Worm (Caenorhabditis elegans): Measurements from ENCODE around the gene H01M10.1.

H01M10.1 gene

ce11 chrX:2588012-2588411 lies 7.6 kb upstream of the H01M10.1 start:
- peak; percentile 47 for TF ChIP-seq nhr-25 (tag; optimal IDR thresholded peaks at IDR 0.05; ENCODE audit: borderline replicate concordance, insufficient read depth)
- peak in 1 of 2 experiments; percentile 34 for TF ChIP-seq unc-62 (GFP tag; optimal IDR thresholded peaks at IDR 0.05 in 1 of 2)
- TF ChIP-seq unc-62 (tag; optimal IDR thresholded peaks at IDR 0.05), result no peak
- no peak for TF ChIP-seq nhr-41 (GFP tag; IDR thresholded peaks at IDR 0.05)

DNA sequence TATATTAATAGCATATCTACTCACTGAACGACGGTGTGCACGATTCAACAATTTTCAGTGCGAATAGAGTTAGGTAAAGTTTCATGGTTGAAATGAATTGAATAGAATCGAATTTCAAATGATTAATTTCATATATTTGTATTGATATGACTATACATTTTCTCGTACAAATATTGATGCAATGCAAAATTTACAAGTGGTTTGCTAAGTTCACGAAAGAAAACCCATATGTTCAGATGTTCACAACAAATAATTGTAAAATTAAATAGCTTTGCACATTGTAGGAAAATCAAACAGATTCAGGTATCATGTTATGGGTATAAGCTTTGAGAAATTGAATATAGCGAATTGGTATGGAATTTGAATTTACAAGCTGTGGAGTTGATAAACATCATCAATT lies 5.3 kb upstream of the H01M10.1 start, which contains the start of gene H01M10.2:
Gene H01M10.2 (minus strand): TSS at position 101 of the 400 bp plus-strand sequence.
- TF ChIP-seq lsy-2 (tag; optimal IDR thresholded peaks at IDR 0.05), result no peak
- no peak for TF ChIP-seq snpc-1.2 (GFP tag; IDR thresholded peaks at IDR 0.05)
- TF ChIP-seq F10B5.3 (tag; optimal IDR thresholded peaks at IDR 0.05), result no peak
- no peak for TF ChIP-seq dmd-8 (GFP tag; IDR thresholded peaks at IDR 0.05)
- TF ChIP-seq nhr-77 (tag; optimal IDR thresholded peaks at IDR 0.05), result no peak
- no peak for TF ChIP-seq Y75B8A.6 (GFP tag; IDR thresholded peaks at IDR 0.05)
- no peak for TF ChIP-seq madf-5 (GFP tag; IDR thresholded peaks at IDR 0.05)
- no peak for TF ChIP-seq spr-3 (GFP tag; optimal IDR thresholded peaks at IDR 0.05)
- no peak for TF ChIP-seq sdz-12 (GFP tag; optimal IDR thresholded peaks at IDR 0.05)
- no peak for TF ChIP-seq lim-7 (GFP tag; IDR thresholded peaks at IDR 0.05)
- no peak for TF ChIP-seq unc-62 (GFP tag; optimal IDR thresholded peaks at IDR 0.05 in 1 of 2)
- no peak for TF ChIP-seq unc-62 (tag; optimal IDR thresholded peaks at IDR 0.05)
- no peak for TF ChIP-seq ztf-11 (tag; optimal IDR thresholded peaks at IDR 0.05)
- TF ChIP-seq ceh-62 (tag; optimal IDR thresholded peaks at IDR 0.05), result no peak
- TF ChIP-seq F49E8.2 (tag; optimal IDR thresholded peaks at IDR 0.05; ENCODE audit: borderline replicate concordance), result no peak
- TF ChIP-seq saeg-2 (GFP tag; IDR thresholded peaks at IDR 0.05), result no peak
- TF ChIP-seq mes-2 (tag; optimal IDR thresholded peaks at IDR 0.05; ENCODE audit: poor library complexity, severe bottlenecking), result no peak
- TF ChIP-seq fos-1 (tag; optimal IDR thresholded peaks at IDR 0.05), result no peak

ce11 chrX:2583135-2583683 lies 2.8 kb upstream of the H01M10.1 start:
- TF ChIP-seq R02D3.7 (tag; optimal IDR thresholded peaks at IDR 0.05) (no peak), tag-97 (GFP tag; IDR thresholded peaks at IDR 0.05) (no peak), arid-1 (GFP tag; conservative IDR thresholded peaks at IDR 0.05) (no peak), F10B5.3 (tag; optimal IDR thresholded peaks at IDR 0.05) (no peak), nhr-6 (tag; optimal IDR thresholded peaks at IDR 0.05) (no peak), ceh-32 (tag; optimal IDR thresholded peaks at IDR 0.05; ENCODE audit: poor library complexity) (no peak), mep-1 (tag; optimal IDR thresholded peaks at IDR 0.05) (no peak), sdz-12 (GFP tag; optimal IDR thresholded peaks at IDR 0.05) (no peak), aly-2 (tag; optimal IDR thresholded peaks at IDR 0.05) (no peak), aha-1 (tag) (peak; percentile 24), mxl-3 (GFP tag; optimal IDR thresholded peaks at IDR 0.05) (peak; percentile 32), Y48G9A.11 (GFP tag; IDR thresholded peaks at IDR 0.05) (0 out of 2 replicates have a peak, but pooled peaks have one; percentile 12), ztf-7 (tag; optimal IDR thresholded peaks at IDR 0.05) (no peak), nhr-11 (tag; optimal IDR thresholded peaks at IDR 0.05) (no peak), madf-9 (GFP tag; conservative IDR thresholded peaks at IDR 0.05) (no peak), pha-4 (GFP tag; IDR thresholded peaks at IDR 0.05) (no peak), pha-4 (tag; optimal IDR thresholded peaks at IDR 0.05) (no peak), ctbp-1 (GFP tag; IDR thresholded peaks at IDR 0.05) (no peak), set-16 (GFP tag; IDR thresholded peaks at IDR 0.05) (peak; percentile 60), daf-8 (GFP tag; IDR thresholded peaks at IDR 0.05) (no peak), F37D6.2 (tag; optimal IDR thresholded peaks at IDR 0.05) (no peak), T20F7.1 (GFP tag; optimal IDR thresholded peaks at IDR 0.05) (no peak), daf-16 (GFP tag; optimal IDR thresholded peaks at IDR 0.05) (no peak), daf-16 (tag; optimal IDR thresholded peaks at IDR 0.05) (no peak), lsy-2 (tag; optimal IDR thresholded peaks at IDR 0.05) (no peak), hlh-30 (tag; optimal IDR thresholded peaks at IDR 0.05; ENCODE audit: insufficient read depth) (peak; percentile 67), snpc-1.2 (GFP tag; IDR thresholded peaks at IDR 0.05) (no peak), Y105C5A.15 (GFP tag; IDR thresholded peaks at IDR 0.05) (no peak), spr-3 (GFP tag; optimal IDR thresholded peaks at IDR 0.05) (no peak), fos-1 (tag; optimal IDR thresholded peaks at IDR 0.05) (no peak), ceh-82 (tag; optimal IDR thresholded peaks at IDR 0.05) (no peak), F44E2.7 (GFP tag; IDR thresholded peaks at IDR 0.05) (no peak), nhr-28 (tag; optimal IDR thresholded peaks at IDR 0.05) (no peak), ces-1 (GFP tag; optimal IDR thresholded peaks at IDR 0.05) (no peak)
